Worm (Caenorhabditis elegans): ENCODE data around the gene C13A10.1.

Gene C13A10.1

ce11 chrII:1362423-1362822, 7.0 kb upstream of the C13A10.1 start (continued):
- no peak for TF ChIP-seq nhr-71 (tag; optimal IDR thresholded peaks at IDR 0.05)

DNA sequence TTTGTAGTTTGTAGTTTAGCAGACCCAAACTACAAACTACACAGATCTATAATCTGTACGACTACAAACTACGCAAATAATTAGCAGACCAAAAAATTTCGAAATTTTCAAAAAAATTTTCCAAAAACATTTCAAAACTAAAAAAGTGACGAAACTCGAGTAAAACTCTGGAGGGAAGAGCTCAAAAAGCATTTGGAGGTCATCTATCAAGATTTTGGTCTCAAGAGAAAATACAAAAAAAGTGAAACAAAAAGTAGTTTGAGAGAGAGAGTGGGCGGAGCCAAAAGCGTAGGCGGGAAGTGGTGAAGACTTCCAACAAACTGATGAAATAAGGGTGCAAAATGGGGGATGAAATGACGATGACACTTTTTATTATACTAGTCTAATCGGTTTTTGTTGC, 4.8 kb upstream of the C13A10.1 start:
- TF ChIP-seq lin-15B (tag; optimal IDR thresholded peaks at IDR 0.05) (no peak), nhr-77 (tag; optimal IDR thresholded peaks at IDR 0.05) (no peak), elt-3 (tag; optimal IDR thresholded peaks at IDR 0.05) (no peak), ces-1 (GFP tag; optimal IDR thresholded peaks at IDR 0.05) (no peak), ceh-8 (GFP tag; optimal IDR thresholded peaks at IDR 0.05) (no peak), pag-3 (tag; optimal IDR thresholded peaks at IDR 0.05; ENCODE audit: borderline replicate concordance, insufficient read depth) (no peak), F16B12.6 (tag; optimal IDR thresholded peaks at IDR 0.05) (no peak), C34B4.2 (tag; optimal IDR thresholded peaks at IDR 0.05) (no peak), mef-2 (tag; optimal IDR thresholded peaks at IDR 0.05) (no peak), nhr-71 (tag; optimal IDR thresholded peaks at IDR 0.05) (no peak), sptf-1 (tag; optimal IDR thresholded peaks at IDR 0.05) (no peak), efl-3 (GFP tag; optimal IDR thresholded peaks at IDR 0.05) (no peak), ztf-4 (tag; optimal IDR thresholded peaks at IDR 0.05) (no peak), nhr-20 (tag; optimal IDR thresholded peaks at IDR 0.05) (no peak), nhr-47 (tag; optimal IDR thresholded peaks at IDR 0.05) (no peak), nhr-237 (tag; optimal IDR thresholded peaks at IDR 0.05) (no peak), unc-130 (tag; optimal IDR thresholded peaks at IDR 0.05) (no peak), lin-35 (GFP tag; optimal IDR thresholded peaks at IDR 0.05) (no peak), dpl-1 (GFP tag; optimal IDR thresholded peaks at IDR 0.05) (no peak), elt-2 (tag; optimal IDR thresholded peaks at IDR 0.05) (no peak)

ce11 chrII:1357905-1358304, 2.5 kb upstream of the C13A10.1 start, which contains the start of gene C13A10.2:
Gene C13A10.2, minus strand, starts transcription at chrII:1358005.
- TF ChIP-seq lsy-2 (tag; optimal IDR thresholded peaks at IDR 0.05), result peak in 1 of 2 experiments; percentile 9
- no peak for TF ChIP-seq unc-130 (tag; optimal IDR thresholded peaks at IDR 0.05)

- TF ChIP-seq nhr-19 (GFP tag; conservative IDR thresholded peaks at IDR 0.05) (no peak), efl-1 (optimal IDR thresholded peaks at IDR 0.05) (peak in 1 of 2 experiments; percentile 54), efl-1 (GFP tag; optimal IDR thresholded peaks at IDR 0.05 in 1 of 2) (peak in 1 of 2 experiments; percentile 59)
Observed at ce11 chrII:1357262-1357661, 1.8 kb upstream of the C13A10.1 start.

DNA sequence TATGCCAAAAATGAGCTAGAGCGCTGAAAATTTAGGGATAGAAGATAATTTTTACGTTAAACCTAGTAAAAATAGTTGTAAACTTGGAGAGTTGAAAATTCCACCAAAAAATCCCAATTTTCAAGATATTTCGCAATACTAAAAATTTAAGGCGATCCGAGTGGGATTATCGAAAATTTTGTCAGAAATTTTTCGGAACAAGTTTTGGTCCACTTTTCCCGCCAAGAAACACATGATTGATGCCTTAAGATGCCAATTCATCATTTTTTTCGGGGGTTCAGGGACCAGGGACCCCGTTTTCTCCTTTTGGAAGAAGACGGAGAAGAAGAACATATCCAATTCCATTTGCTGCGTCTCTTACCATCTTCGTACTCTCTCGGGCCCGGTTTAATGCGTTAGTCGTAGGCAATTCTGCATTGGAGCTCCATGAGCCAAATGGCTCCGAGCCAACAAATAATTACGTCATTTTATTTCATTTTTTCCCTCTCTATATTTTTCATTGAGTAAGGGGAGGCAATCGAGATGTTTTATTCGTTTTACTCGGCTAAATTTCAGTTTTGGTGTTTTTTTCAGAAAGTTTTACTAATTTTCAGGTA, 10.8 kb downstream of the C13A10.1 start:
- peak; percentile 20 for TF ChIP-seq zag-1 (tag; optimal IDR thresholded peaks at IDR 0.05)
- no peak for TF ChIP-seq efl-3 (GFP tag; optimal IDR thresholded peaks at IDR 0.05)
- TF ChIP-seq dpl-1 (GFP tag; optimal IDR thresholded peaks at IDR 0.05), result peak in 1 of 3 experiments; percentile 11
- TF ChIP-seq lin-35 (GFP tag; optimal IDR thresholded peaks at IDR 0.05), result no peak
- TF ChIP-seq zip-4 (GFP tag; optimal IDR thresholded peaks at IDR 0.05), result peak; percentile 67
- no peak for TF ChIP-seq efl-1 (optimal IDR thresholded peaks at IDR 0.05)
- peak in 1 of 2 experiments; percentile 2 for TF ChIP-seq efl-1 (GFP tag; optimal IDR thresholded peaks at IDR 0.05 in 1 of 2)
- TF ChIP-seq lin-14 (GFP tag; optimal IDR thresholded peaks at IDR 0.05), result peak; percentile 49
- TF ChIP-seq lsy-2 (tag; optimal IDR thresholded peaks at IDR 0.05), result peak in 1 of 2 experiments; percentile 6

DNA sequence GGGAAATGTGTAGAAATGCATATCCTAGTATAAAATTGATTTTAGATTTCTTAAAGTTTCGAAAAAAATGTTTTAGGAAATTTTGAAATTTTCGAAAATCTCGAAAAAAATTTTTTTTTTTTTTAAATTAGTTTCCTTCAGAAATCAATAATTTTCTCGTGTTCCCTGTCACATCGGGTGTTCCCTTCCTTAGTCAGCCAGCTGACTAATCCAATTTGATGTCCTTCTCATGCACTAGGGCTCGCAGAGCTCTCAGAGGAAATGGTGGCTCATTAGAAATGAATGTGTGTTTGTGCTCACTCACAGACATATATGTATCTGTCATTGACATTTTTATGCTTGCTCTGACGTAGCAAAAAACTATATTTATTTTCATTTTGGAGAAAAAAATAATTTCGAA, 11.7 kb downstream of the C13A10.1 start:
- no peak for TF ChIP-seq egl-27 (tag; optimal IDR thresholded peaks at IDR 0.05)
- peak; percentile 32 for TF ChIP-seq lin-14 (GFP tag; optimal IDR thresholded peaks at IDR 0.05)

DNA sequence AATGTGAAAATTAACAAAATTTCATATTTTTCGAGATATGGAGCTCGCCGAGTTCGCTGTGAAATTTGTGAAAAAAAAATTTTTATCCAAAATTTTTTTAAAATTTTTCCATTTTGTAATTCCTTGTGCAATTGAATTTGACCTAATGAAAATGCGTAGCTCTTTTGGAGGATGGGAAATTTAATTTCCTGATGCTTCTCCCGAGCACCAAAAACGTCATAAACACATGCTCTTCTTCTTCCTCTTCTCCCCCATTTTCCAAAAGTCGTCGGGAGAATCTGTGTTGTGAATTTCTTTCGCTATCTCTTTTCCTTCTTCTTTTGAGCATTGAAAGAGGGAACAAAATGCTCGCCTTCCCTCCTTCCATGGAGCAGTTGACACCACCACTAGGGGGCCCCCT, 14.0 kb downstream of the C13A10.1 start:
- TF ChIP-seq fkh-8 (tag; optimal IDR thresholded peaks at IDR 0.05), result no peak
- no peak for TF ChIP-seq unc-86 (tag; optimal IDR thresholded peaks at IDR 0.05)
- no peak for TF ChIP-seq grh-1 (GFP tag; IDR thresholded peaks at IDR 0.05)
- TF ChIP-seq ces-1 (GFP tag; optimal IDR thresholded peaks at IDR 0.05), result peak; percentile 90
- TF ChIP-seq ceh-82 (tag; optimal IDR thresholded peaks at IDR 0.05), result peak in 1 of 3 experiments; percentile 17
- TF ChIP-seq ztf-11 (tag; optimal IDR thresholded peaks at IDR 0.05), result no peak
- no peak for TF ChIP-seq dsc-1 (tag; optimal IDR thresholded peaks at IDR 0.05)
- TF ChIP-seq swsn-7 (tag; optimal IDR thresholded peaks at IDR 0.05), result peak; percentile 13
- no peak for TF ChIP-seq aly-2 (tag; optimal IDR thresholded peaks at IDR 0.05)
- no peak for TF ChIP-seq C04F5.9 (tag; optimal IDR thresholded peaks at IDR 0.05)
- TF ChIP-seq lin-14 (GFP tag; optimal IDR thresholded peaks at IDR 0.05), result peak; percentile 86
- TF ChIP-seq xbp-1 (tag; optimal IDR thresholded peaks at IDR 0.05), result no peak
- no peak for TF ChIP-seq hlh-17 (GFP tag; optimal IDR thresholded peaks at IDR 0.05; ENCODE audit: borderline replicate concordance)
- no peak for TF ChIP-seq fkh-4 (tag; optimal IDR thresholded peaks at IDR 0.05; ENCODE audit: borderline replicate concordance)

Data from whole organism, L1 larva.